Worm (Caenorhabditis elegans): ENCODE data around the gene cyp-13A1.
A peak's percentile ranks its signal among the peaks of the same experiment; 100 is the strongest.

cyp-13A1 gene

DNA sequence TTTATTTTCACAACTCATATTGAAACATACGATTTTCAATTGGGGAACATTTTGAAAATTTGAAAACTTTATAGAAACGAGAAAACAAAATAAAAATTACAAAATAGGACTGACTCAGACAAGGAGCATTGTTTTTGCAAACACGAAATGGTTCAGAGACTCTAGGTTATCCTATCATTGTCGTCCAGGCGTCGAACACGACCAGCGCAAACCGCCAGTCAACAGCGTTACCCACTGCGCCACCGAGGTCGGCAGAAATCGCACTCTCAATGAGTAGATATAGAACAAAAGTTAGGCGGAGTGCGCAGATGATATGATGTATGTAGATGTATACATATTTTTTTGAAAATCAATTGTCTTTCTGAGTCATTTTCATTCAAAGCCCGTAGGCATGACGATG, 7.1 kb downstream of the cyp-13A1 start (continued):
- TF ChIP-seq zfp-3 (GFP tag; conservative IDR thresholded peaks at IDR 0.05) (no peak), lin-1 (GFP tag; IDR thresholded peaks at IDR 0.05) (peak; percentile 86), F37D6.2 (tag; optimal IDR thresholded peaks at IDR 0.05) (peak; percentile 51), jun-1 (tag; optimal IDR thresholded peaks at IDR 0.05) (no peak), mdt-29 (GFP tag; IDR thresholded peaks at IDR 0.05) (peak; percentile 73), nhr-48 (tag; optimal IDR thresholded peaks at IDR 0.05) (peak; percentile 32), unc-62 (GFP tag; optimal IDR thresholded peaks at IDR 0.05 in 1 of 2) (no peak), unc-62 (tag; optimal IDR thresholded peaks at IDR 0.05) (no peak), dve-1 (tag; optimal IDR thresholded peaks at IDR 0.05; ENCODE audit: insufficient read depth) (peak; percentile 63), sdz-12 (GFP tag; optimal IDR thresholded peaks at IDR 0.05) (peak; percentile 49), ceh-32 (tag; optimal IDR thresholded peaks at IDR 0.05; ENCODE audit: poor library complexity) (no peak), Y75B8A.6 (GFP tag; IDR thresholded peaks at IDR 0.05) (no peak), ceh-28 (tag; optimal IDR thresholded peaks at IDR 0.05) (no peak), saeg-2 (GFP tag; IDR thresholded peaks at IDR 0.05) (peak; percentile 51; the same call in 1 of the 2 replicates), T26A8.4 (GFP tag; IDR thresholded peaks at IDR 0.05) (peak; percentile 81), nhr-102 (tag; optimal IDR thresholded peaks at IDR 0.05) (peak; percentile 85), arid-1 (GFP tag; conservative IDR thresholded peaks at IDR 0.05) (no peak; the same call in 1 of the 2 replicates), zfp-2 (tag; optimal IDR thresholded peaks at IDR 0.05) (no peak), ZK546.5 (tag; optimal IDR thresholded peaks at IDR 0.05) (no peak), ces-1 (GFP tag; optimal IDR thresholded peaks at IDR 0.05) (no peak)

DNA sequence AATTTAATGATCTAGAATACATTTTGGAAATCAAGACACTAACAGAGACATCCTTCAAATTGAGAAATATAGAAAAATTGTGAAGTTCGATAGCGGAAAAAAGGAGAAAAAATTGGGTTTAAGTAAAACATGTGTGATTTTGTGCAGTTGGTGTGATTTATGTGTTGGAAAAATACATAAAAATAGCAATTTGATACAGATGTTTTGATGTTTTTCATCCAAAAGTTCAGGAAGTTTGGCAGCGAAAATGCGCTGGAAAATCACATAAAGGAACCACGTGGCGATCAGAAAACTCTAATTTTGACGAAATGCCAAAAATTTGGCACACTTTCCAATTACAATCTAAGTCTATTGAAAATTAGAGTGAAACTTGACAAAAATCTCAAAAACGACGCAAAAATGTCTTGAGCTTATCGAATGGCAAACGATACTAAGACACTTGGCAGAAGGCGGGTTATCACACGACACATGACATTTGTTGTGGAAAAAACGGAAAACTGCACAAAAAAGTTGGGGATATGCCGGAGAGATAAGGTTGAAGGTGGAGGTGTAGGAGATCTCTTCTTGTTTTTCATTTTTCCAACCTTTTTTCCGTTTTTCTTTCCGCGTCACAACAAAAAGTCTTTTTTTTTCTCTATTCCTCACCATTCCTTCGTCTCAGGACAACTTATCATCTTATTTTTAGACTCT, 7.8 kb downstream of the cyp-13A1 start, which contains the start of gene ZK1321.4:
ZK1321.4 (minus strand) TSS at position 51 of the 690 bp plus-strand sequence.
- TF ChIP-seq daf-8 (GFP tag; IDR thresholded peaks at IDR 0.05): no peak
- peak; percentile 12 for TF ChIP-seq nhr-11 (tag; optimal IDR thresholded peaks at IDR 0.05)

DNA sequence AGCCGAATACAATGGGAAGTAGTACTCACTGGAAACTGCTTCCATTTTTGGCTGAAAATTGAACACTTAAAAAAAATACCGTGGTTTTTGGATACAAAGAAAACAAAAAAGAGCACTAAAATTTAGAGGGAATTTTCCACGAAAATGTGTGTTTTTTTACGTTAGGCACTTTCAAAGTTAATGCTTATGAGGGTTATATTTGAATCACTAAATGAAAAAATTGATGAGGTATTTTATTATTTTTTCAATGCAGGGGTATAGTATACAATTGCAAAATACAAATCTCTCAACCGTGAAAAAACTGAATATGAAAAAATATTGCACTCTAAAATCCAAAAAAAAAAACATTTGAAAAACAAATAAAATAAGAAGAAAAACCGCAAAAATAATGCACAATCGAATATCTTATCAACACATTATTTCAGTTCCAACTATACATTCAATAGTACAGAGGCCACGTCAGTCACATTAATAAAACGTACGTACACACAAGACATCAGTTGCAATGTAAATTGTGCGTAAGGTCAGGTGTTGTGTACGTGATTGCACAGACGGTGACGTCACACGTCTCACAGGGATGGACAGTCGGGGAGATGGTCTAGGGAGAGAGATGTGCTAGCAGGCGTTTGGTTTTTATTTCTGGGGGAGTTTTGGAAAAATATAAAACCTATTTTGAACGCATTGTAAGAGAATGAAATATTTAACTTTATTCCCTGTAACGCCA, 11.8 kb downstream of the cyp-13A1 start, which contains the start of gene aqp-10:
aqp-10 (minus strand) TSS at position 51 of the 724 bp plus-strand sequence.
- TF ChIP-seq lin-38 (GFP tag; IDR thresholded peaks at IDR 0.05) (peak; percentile 51), tra-1 (GFP tag; IDR thresholded peaks at IDR 0.05) (no peak), nhr-102 (tag; optimal IDR thresholded peaks at IDR 0.05) (peak; percentile 76), hlh-11 (tag; optimal IDR thresholded peaks at IDR 0.05) (peak; percentile 80), mxl-3 (GFP tag; optimal IDR thresholded peaks at IDR 0.05) (peak; percentile 5), hmg-1.1 (GFP tag; IDR thresholded peaks at IDR 0.05) (peak; percentile 70), dpl-1 (GFP tag; optimal IDR thresholded peaks at IDR 0.05) (peak; percentile 49), zfp-3 (GFP tag; conservative IDR thresholded peaks at IDR 0.05) (0 out of 2 replicates have a peak, but pooled peaks have one; percentile 35), dmd-8 (GFP tag; IDR thresholded peaks at IDR 0.05) (0 out of 2 replicates have a peak, but pooled peaks have one; percentile 37), arid-1 (GFP tag; conservative IDR thresholded peaks at IDR 0.05) (0 out of 2 replicates have a peak, but pooled peaks have one; percentile 28), skn-1 (tag; optimal IDR thresholded peaks at IDR 0.05) (no peak), nhr-42 (GFP tag; IDR thresholded peaks at IDR 0.05) (no peak), T26A8.4 (GFP tag; IDR thresholded peaks at IDR 0.05) (peak; percentile 81), hlh-30 (tag; optimal IDR thresholded peaks at IDR 0.05; ENCODE audit: insufficient read depth) (peak; percentile 85), nhr-6 (tag; optimal IDR thresholded peaks at IDR 0.05) (peak; percentile 74), mep-1 (tag; optimal IDR thresholded peaks at IDR 0.05) (peak; percentile 45), daf-8 (GFP tag; IDR thresholded peaks at IDR 0.05) (no peak), hif-1 (tag; optimal IDR thresholded peaks at IDR 0.05) (peak in 1 of 2 experiments; percentile 44), dmd-6 (GFP tag; IDR thresholded peaks at IDR 0.05) (peak; percentile 79), php-3 (GFP tag; IDR thresholded peaks at IDR 0.05) (0 out of 2 replicates have a peak, but pooled peaks have one; percentile 42), madf-5 (GFP tag; IDR thresholded peaks at IDR 0.05) (no peak), lin-15B (tag; optimal IDR thresholded peaks at IDR 0.05) (no peak), aha-1 (tag) (peak; percentile 86), lsy-2 (tag; optimal IDR thresholded peaks at IDR 0.05) (peak in 1 of 2 experiments; percentile 74), ztf-11 (tag; optimal IDR thresholded peaks at IDR 0.05) (no peak), T20F7.1 (GFP tag; optimal IDR thresholded peaks at IDR 0.05) (peak; percentile 53), snpc-4 (tag; optimal IDR thresholded peaks at IDR 0.05) (no peak), nhr-77 (tag; optimal IDR thresholded peaks at IDR 0.05) (peak; percentile 35)
